Fruit fly (Drosophila melanogaster) whole organism, embryonic: Measurements from ENCODE around the gene SkpA.

Experiments
- Adf1 ChIP-seq: fragments of 200-800 bp; sonication (Bioruptor generic); IDR thresholded peaks from 2 replicates; pipeline ENCODE4 v1.3.6; 2022; ENCODE audit warnings: missing biosample characterization, missing genetic modification characterization
- Atf3 ChIP-seq: fragments of 200-800 bp; sonication (Bioruptor generic); optimal IDR thresholded peaks from 3 replicates; lab custom pipeline; 2016; ENCODE audit warnings: missing biosample characterization, missing genetic modification characterization
- Bdp1 ChIP-seq: fragments of 200-800 bp; sonication (Bioruptor generic); optimal IDR thresholded peaks from 3 replicates; lab custom pipeline; 2016; ENCODE audit warnings: missing biosample characterization, missing genetic modification characterization
- CG10366 ChIP-seq: fragments of 200-800 bp; sonication (Bioruptor generic); IDR thresholded peaks from 2 replicates; pipeline ENCODE4 v1.3.6; 2022; ENCODE audit warnings: missing biosample characterization, missing genetic modification characterization
- CG15269 ChIP-seq: fragments of 200-800 bp; sonication (Bioruptor generic); optimal IDR thresholded peaks from 2 replicates; lab custom pipeline; 2018; ENCODE audit warnings: missing biosample characterization, mild to moderate bottlenecking, missing genetic modification characterization, moderate library complexity
- CG17359 ChIP-seq: fragments of 200-800 bp; sonication (Bioruptor generic); optimal IDR thresholded peaks from 3 replicates; lab custom pipeline; 2018; ENCODE audit warnings: missing biosample characterization, mild to moderate bottlenecking, missing genetic modification characterization, moderate library complexity
- CG17829 ChIP-seq: fragments of 200-800 bp; optimal IDR thresholded peaks from 2 replicates; lab custom pipeline; 2019; ENCODE audit warnings: missing biosample characterization, mild to moderate bottlenecking, missing genetic modification characterization, moderate library complexity
- CG2712 ChIP-seq: fragments of 200-800 bp; optimal IDR thresholded peaks from 3 replicates; lab custom pipeline; 2019; ENCODE audit warnings: missing biosample characterization, mild to moderate bottlenecking, missing genetic modification characterization, moderate library complexity
- CG30403 ChIP-seq: fragments of 200-800 bp; sonication (Bioruptor generic); optimal IDR thresholded peaks from 3 replicates; lab custom pipeline; 2016; ENCODE audit warnings: missing biosample characterization, missing genetic modification characterization
- CG3407 ChIP-seq: fragments of 200-800 bp; sonication (Bioruptor generic); optimal IDR thresholded peaks from 2 replicates; lab custom pipeline; 2018; ENCODE audit warnings: missing biosample characterization, mild to moderate bottlenecking, missing genetic modification characterization
- CG6765 ChIP-seq: fragments of 200-800 bp; sonication (Bioruptor generic); optimal IDR thresholded peaks from 3 replicates; lab custom pipeline; 2017; ENCODE audit warnings: missing biosample characterization, mild to moderate bottlenecking, missing genetic modification characterization
- CG9215 ChIP-seq: fragments of 200-800 bp; sonication (Bioruptor generic); IDR thresholded peaks from 2 replicates; pipeline ENCODE4 v1.3.6; 2022; ENCODE audit warnings: missing biosample characterization, missing genetic modification characterization
- CG9797 ChIP-seq: fragments of 200-800 bp; sonication (Bioruptor generic); optimal IDR thresholded peaks from 3 replicates; lab custom pipeline; 2018; ENCODE audit warnings: missing biosample characterization, mild to moderate bottlenecking, missing genetic modification characterization
- CG9876 ChIP-seq: fragments of 200-800 bp; sonication (Bioruptor generic); optimal IDR thresholded peaks from 2 replicates; lab custom pipeline; 2016; ENCODE audit warnings: missing biosample characterization, missing genetic modification characterization
- CG9932 ChIP-seq: fragments of 200-800 bp; sonication (Bioruptor generic); IDR thresholded peaks from 2 replicates; pipeline ENCODE4 v1.3.6; 2022; ENCODE audit warnings: missing biosample characterization, missing genetic modification characterization
- CHES-1-like ChIP-seq: fragments of 200-800 bp; sonication (Bioruptor generic); optimal IDR thresholded peaks from 2 replicates; lab custom pipeline; 2016; ENCODE audit warnings: missing biosample characterization, missing genetic modification characterization
- CTCF ChIP-seq: fragments of 200-800 bp; sonication (Bioruptor generic); optimal IDR thresholded peaks from 2 replicates; lab custom pipeline; 2017; ENCODE audit warnings: missing biosample characterization, mild to moderate bottlenecking, missing genetic modification characterization, moderate library complexity
- D ChIP-seq, 2 experiments: fragments of 200-800 bp in 1 of 2; fragments of >200 bp in 1 of 2; sonication (Bioruptor generic) in 1 of 2; optimal IDR thresholded peaks; 2 replicates in 1 of 2; 3 replicates in 1 of 2; lab custom pipeline; 2017; ENCODE audit warnings: mild to moderate bottlenecking in 1 of 2, missing biosample characterization in 1 of 2, missing genetic modification characterization in 1 of 2, missing genetic modification reagents in 1 of 2
- Fer1 ChIP-seq: fragments of 200-800 bp; sonication (Bioruptor generic); optimal IDR thresholded peaks from 2 replicates; lab custom pipeline; 2017; ENCODE audit warnings: missing biosample characterization, mild to moderate bottlenecking, missing genetic modification characterization
- GATAe ChIP-seq: fragments of 200-800 bp; sonication (Bioruptor generic); conservative IDR thresholded peaks from 2 replicates; pipeline ENCODE4 v1.3.6; 2022; ENCODE audit warnings: missing biosample characterization, missing genetic modification characterization
- Hmr ChIP-seq: fragments of 200-800 bp; sonication (Bioruptor generic); optimal IDR thresholded peaks from 3 replicates; lab custom pipeline; 2017; ENCODE audit warnings: mild to moderate bottlenecking, missing biosample characterization, missing genetic modification reagents, missing genetic modification characterization
- Mes4 ChIP-seq: fragments of 200-800 bp; sonication (Bioruptor generic); optimal IDR thresholded peaks from 2 replicates; lab custom pipeline; 2016; ENCODE audit warnings: missing biosample characterization, missing genetic modification characterization
- Oaz ChIP-seq: fragments of 200-800 bp; sonication (Bioruptor generic); IDR thresholded peaks from 2 replicates; pipeline ENCODE4 v1.3.6; 2022; ENCODE audit warnings: missing biosample characterization, missing genetic modification characterization
- YL-1 ChIP-seq: fragments of 200-800 bp; sonication (Bioruptor generic); optimal IDR thresholded peaks from 3 replicates; lab custom pipeline; 2017; ENCODE audit warnings: missing biosample characterization, mild to moderate bottlenecking, missing genetic modification characterization
- ac ChIP-seq: fragments of 200-800 bp; sonication (Bioruptor generic); optimal IDR thresholded peaks from 3 replicates; lab custom pipeline; 2017; ENCODE audit warnings: missing biosample characterization, mild to moderate bottlenecking, missing genetic modification characterization
- cad ChIP-seq: fragments of >200 bp; optimal IDR thresholded peaks from 2 replicates; lab custom pipeline; 2017; ENCODE audit warnings: missing biosample characterization, missing genetic modification characterization
- chif ChIP-seq, 2 experiments: fragments of 200-800 bp; sonication (Bioruptor generic); optimal IDR thresholded peaks; 3 replicates each; lab custom pipeline; 2016; ENCODE audit warnings: missing biosample characterization in 2 of 2, missing genetic modification characterization in 2 of 2
- chm ChIP-seq: fragments of 200-800 bp; sonication (Bioruptor generic); IDR thresholded peaks from 2 replicates; pipeline ENCODE4 v1.3.6; 2022; ENCODE audit warnings: missing biosample characterization, missing genetic modification characterization
- ci ChIP-seq: fragments of 200-800 bp; sonication (Bioruptor generic); IDR thresholded peaks from 3 replicates; pipeline ENCODE4 v1.3.6; 2022; ENCODE audit warnings: missing biosample characterization, missing genetic modification characterization
- disco-r ChIP-seq: fragments of 200-800 bp; sonication (Bioruptor generic); optimal IDR thresholded peaks from 2 replicates; lab custom pipeline; 2016; ENCODE audit warnings: missing biosample characterization, missing genetic modification characterization
- ewg ChIP-seq: fragments of 200-800 bp; sonication (Bioruptor generic); optimal IDR thresholded peaks from 3 replicates; lab custom pipeline; 2017; ENCODE audit warnings: mild to moderate bottlenecking, missing biosample characterization, missing genetic modification reagents, missing genetic modification characterization
- fd96Cb ChIP-seq: fragments of 200-800 bp; sonication (Bioruptor generic); optimal IDR thresholded peaks from 2 replicates; lab custom pipeline; 2018; ENCODE audit warnings: missing biosample characterization, mild to moderate bottlenecking, missing genetic modification characterization, moderate library complexity
- gcm2 ChIP-seq: fragments of 200-800 bp; sonication (Bioruptor generic); optimal IDR thresholded peaks from 2 replicates; lab custom pipeline; 2016; ENCODE audit warnings: missing biosample characterization, missing genetic modification characterization
- ind ChIP-seq: fragments of 200-800 bp; sonication (Bioruptor generic); optimal IDR thresholded peaks from 3 replicates; lab custom pipeline; 2016; ENCODE audit warnings: missing biosample characterization, missing genetic modification characterization
- lmd ChIP-seq: fragments of 200-800 bp; sonication (Bioruptor generic); IDR thresholded peaks from 2 replicates; pipeline ENCODE4 v1.3.6; 2022; ENCODE audit warnings: missing biosample characterization, missing genetic modification characterization
- lola ChIP-seq, 3 experiments: fragments of >200 bp in 2 of 3; fragments of 200-800 bp in 1 of 3; sonication (Bioruptor generic) in 1 of 3; optimal IDR thresholded peaks; 2 replicates each; lab custom pipeline; 2017 to 2019; ENCODE audit warnings: missing biosample characterization in 3 of 3, missing genetic modification characterization in 3 of 3, mild to moderate bottlenecking in 1 of 3, moderate library complexity in 1 of 3
- nerfin-1 ChIP-seq: fragments of 200-800 bp; sonication (Bioruptor generic); optimal IDR thresholded peaks from 3 replicates; lab custom pipeline; 2019; ENCODE audit warnings: missing biosample characterization, mild to moderate bottlenecking, missing genetic modification characterization, moderate library complexity
- phol ChIP-seq: fragments of 200-800 bp; sonication (Bioruptor generic); optimal IDR thresholded peaks from 3 replicates; lab custom pipeline; 2018; ENCODE audit warnings: missing biosample characterization, mild to moderate bottlenecking, missing genetic modification characterization, moderate library complexity
- prd ChIP-seq, 3 experiments: fragments of >200 bp in 2 of 3; fragments of 200-800 bp in 1 of 3; sonication (Bioruptor generic) in 1 of 3; optimal IDR thresholded peaks in 2 of 3; IDR thresholded peaks in 1 of 3; 2 replicates in 2 of 3; 3 replicates in 1 of 3; pipeline versions ENCODE4 v1.3.6 to Lab custom; 2017 to 2022; ENCODE audit warnings: missing biosample characterization in 1 of 3, missing genetic modification characterization in 1 of 3
- pzg ChIP-seq: fragments of 200-800 bp; sonication (Bioruptor generic); optimal IDR thresholded peaks from 3 replicates; lab custom pipeline; 2018; ENCODE audit warnings: missing biosample characterization, mild to moderate bottlenecking, missing genetic modification characterization, moderate library complexity
- ro ChIP-seq: fragments of 200-800 bp; sonication (Bioruptor generic); IDR thresholded peaks from 2 replicates; pipeline ENCODE4 v1.3.6; 2022; ENCODE audit warnings: missing biosample characterization, missing genetic modification characterization
- salm ChIP-seq: fragments of 200-800 bp; sonication (Bioruptor generic); optimal IDR thresholded peaks from 2 replicates; lab custom pipeline; 2018; ENCODE audit warnings: missing biosample characterization, mild to moderate bottlenecking, missing genetic modification characterization
- scrt ChIP-seq: fragments of 200-800 bp; sonication (Bioruptor generic); optimal IDR thresholded peaks from 2 replicates; lab custom pipeline; 2018; ENCODE audit warnings: missing biosample characterization, mild to moderate bottlenecking, missing genetic modification characterization, moderate library complexity
- sob ChIP-seq: fragments of 200-800 bp; sonication (Bioruptor generic); IDR thresholded peaks from 2 replicates; pipeline ENCODE4 v1.3.6; 2022; ENCODE audit warnings: missing biosample characterization, missing genetic modification characterization
- sug ChIP-seq: fragments of 200-800 bp; optimal IDR thresholded peaks from 2 replicates; lab custom pipeline; 2019; ENCODE audit warnings: missing biosample characterization, mild to moderate bottlenecking, missing genetic modification characterization, moderate library complexity
- trem ChIP-seq: fragments of 200-800 bp; optimal IDR thresholded peaks from 3 replicates; lab custom pipeline; 2019; ENCODE audit warnings: missing biosample characterization, mild to moderate bottlenecking, missing genetic modification characterization, moderate library complexity
- tx ChIP-seq: fragments of 200-800 bp; sonication (Bioruptor generic); optimal IDR thresholded peaks from 2 replicates; lab custom pipeline; 2016; ENCODE audit warnings: missing biosample characterization, missing genetic modification characterization
- vfl ChIP-seq: fragments of 200-800 bp; sonication (Bioruptor generic); optimal IDR thresholded peaks from 2 replicates; lab custom pipeline; 2016; ENCODE audit warnings: missing biosample characterization, missing genetic modification characterization
- wek ChIP-seq: fragments of 200-800 bp; sonication (Bioruptor generic); optimal IDR thresholded peaks from 3 replicates; lab custom pipeline; 2018; ENCODE audit warnings: missing biosample characterization, mild to moderate bottlenecking, missing genetic modification characterization, moderate library complexity
- zfh1 ChIP-seq: fragments of 200-800 bp; sonication (Bioruptor generic); IDR thresholded peaks from 3 replicates; pipeline ENCODE4 v1.3.6; 2022; ENCODE audit warnings: missing biosample characterization, missing genetic modification characterization

The SkpA gene

dm6 chrX:621132-621555 lies 34.8 kb upstream of the SkpA start, which contains the start of the genes CG13365 and Vsp37A (continued):
- TF ChIP-seq gcm2 (GFP tag; lab: Kevin White, UChicago) (no peak), zfh1 (GFP tag; lab: Robert Waterston, UW) (peak; percentile 52; the same call in 1 of the 3 replicates), chif (GFP tag; optimal IDR thresholded peaks at IDR 0.05; lab: Kevin White, UChicago) (peak; percentile 21 to 31), CHES-1-like (GFP tag; lab: Kevin White, UChicago) (peak; percentile 64), nerfin-1 (peak; percentile 43), sug (tag; lab: Kevin White, UChicago) (peak; percentile 72), Bdp1 (GFP tag; lab: Kevin White, UChicago) (peak; percentile 40), CG15269 (tag; lab: Kevin White, UChicago) (peak; percentile 44), trem (tag; lab: Kevin White, UChicago) (peak; percentile 61), CG30403 (GFP tag; lab: Kevin White, UChicago) (peak; percentile 52), prd (optimal IDR thresholded peaks at IDR 0.05; lab: Kevin White, UChicago) (no peak), prd (GFP tag; IDR thresholded peaks at IDR 0.05; lab: Robert Waterston, UW) (peak; percentile 46; the same call in 2 of the 3 replicates), ci (GFP tag; lab: Robert Waterston, UW) (peak; percentile 66; the same call in 2 of the 3 replicates), CG9932 (GFP tag; lab: Robert Waterston, UW) (peak; percentile 47), fd96Cb (tag; lab: Kevin White, UChicago) (no peak), CG10366 (peak; percentile 20; the same call in 1 of the 2 replicates), scrt (GFP tag; lab: Kevin White, UChicago) (no peak), vfl (GFP tag; lab: Kevin White, UChicago) (peak; percentile 31), salm (tag; lab: Kevin White, UChicago) (no peak), CTCF (GFP tag; lab: Kevin White, UChicago) (peak; percentile 34), wek (peak; percentile 25), Mes4 (GFP tag; lab: Kevin White, UChicago) (peak; percentile 17), sob (GFP tag; lab: Robert Waterston, UW) (peak; percentile 39; the same call in 1 of the 2 replicates), Atf3 (GFP tag; lab: Kevin White, UChicago) (no peak), GATAe (GFP tag; lab: Robert Waterston, UW) (no peak), cad (no peak), ro (GFP tag; lab: Robert Waterston, UW) (no peak), lola (GFP tag; optimal IDR thresholded peaks at IDR 0.05; lab: Kevin White, UChicago) (peak in 1 of 3 experiments; percentile 39), Adf1 (GFP tag; lab: Robert Waterston, UW) (no peak), CG17359 (tag; lab: Kevin White, UChicago) (peak; percentile 31), CG3407 (GFP tag; lab: Kevin White, UChicago) (peak; percentile 35), Oaz (no peak), ewg (GFP tag; lab: Kevin White, UChicago) (peak; percentile 7), tx (GFP tag; lab: Kevin White, UChicago) (peak; percentile 28), CG9215 (peak; percentile 46), ind (GFP tag; lab: Kevin White, UChicago) (peak; percentile 37), CG9797 (GFP tag; lab: Kevin White, UChicago) (peak; percentile 41), CG17829 (peak; percentile 86), chm (GFP tag; lab: Robert Waterston, UW) (peak; percentile 25; the same call in 1 of the 2 replicates), disco-r (GFP tag; lab: Kevin White, UChicago) (peak; percentile 24), Hmr (GFP tag; lab: Kevin White, UChicago) (peak; percentile 47), pzg (GFP tag; lab: Kevin White, UChicago) (peak; percentile 50), phol (tag; lab: Kevin White, UChicago) (peak; percentile 50), YL-1 (peak; percentile 66), Fer1 (GFP tag; lab: Kevin White, UChicago) (peak; percentile 32), lmd (GFP tag; lab: Robert Waterston, UW) (no peak), CG9876 (peak; percentile 47), CG6765 (GFP tag; lab: Kevin White, UChicago) (no peak), CG2712 (peak; percentile 38), ac (GFP tag; lab: Kevin White, UChicago) (no peak), D (optimal IDR thresholded peaks at IDR 0.05; lab: Kevin White, UChicago) (no peak), D (GFP tag; optimal IDR thresholded peaks at IDR 0.05; lab: Kevin White, UChicago) (peak; percentile 11)
